Worm (Caenorhabditis elegans) whole organism, L2 larva: ENCODE results near the gene mog-3.

Experiments
- C34F6.9 ChIP-seq: fragments of 150-350 bp; optimal IDR thresholded peaks from 2 replicates; lab custom pipeline; 2014; ENCODE audit warnings: missing biosample characterization, missing genetic modification characterization
- aly-2 ChIP-seq: fragments of 150-350 bp; optimal IDR thresholded peaks from 2 replicates; lab custom pipeline; 2014; ENCODE audit warnings: missing biosample characterization, missing genetic modification characterization
- ceh-82 ChIP-seq: fragments of 150-350 bp; optimal IDR thresholded peaks from 2 replicates; lab custom pipeline; 2014; ENCODE audit warnings: missing biosample characterization, missing genetic modification characterization
- dmd-4 ChIP-seq: sonication (generic microtip); optimal IDR thresholded peaks from 2 replicates; lab custom pipeline; 2017; ENCODE audit warnings: missing biosample characterization, missing genetic modification characterization
- lin-39 ChIP-seq: fragments of 150-350 bp; optimal IDR thresholded peaks from 2 replicates; lab custom pipeline; 2014; ENCODE audit warnings: missing biosample characterization, missing genetic modification reagents, missing genetic modification characterization
- nhr-237 ChIP-seq: fragments of 150-350 bp; optimal IDR thresholded peaks from 2 replicates; lab custom pipeline; 2014; ENCODE audit warnings: missing biosample characterization, missing genetic modification characterization
- snpc-4 ChIP-seq: fragments of 150-350 bp; optimal IDR thresholded peaks from 2 replicates; lab custom pipeline; 2014; ENCODE audit warnings: missing biosample characterization, missing genetic modification characterization
- unc-39 ChIP-seq: fragments of 150-350 bp; optimal IDR thresholded peaks from 2 replicates; lab custom pipeline; 2014; ENCODE audit warnings: missing biosample characterization, missing genetic modification characterization
- unc-62 ChIP-seq: fragments of 150-350 bp; optimal IDR thresholded peaks from 2 replicates; lab custom pipeline; 2014; ENCODE audit warnings: missing biosample characterization, missing genetic modification reagents, missing genetic modification characterization
- ztf-11 ChIP-seq: sonication (generic microtip); optimal IDR thresholded peaks from 2 replicates; lab custom pipeline; 2017; ENCODE audit warnings: missing biosample characterization, missing genetic modification characterization

ce11 chrIII:5321661-5322060 lies 13.3 kb downstream of the mog-3 start, which contains the start of gene F52C9.3:
- no peak for TF ChIP-seq nhr-237 (tag; lab: Kevin White, UChicago)
- TF ChIP-seq ceh-82: no peak
- no peak for TF ChIP-seq unc-39 (tag; lab: Kevin White, UChicago)
- TF ChIP-seq dmd-4 (tag; lab: Kevin White, UChicago): no peak
- no peak for TF ChIP-seq unc-62 (GFP tag; lab: Kevin White, UChicago)
- TF ChIP-seq ztf-11 (tag; lab: Kevin White, UChicago): no peak
- TF ChIP-seq C34F6.9 (tag; lab: Kevin White, UChicago): no peak
- TF ChIP-seq snpc-4 (tag; lab: Kevin White, UChicago): no peak
- no peak for TF ChIP-seq lin-39 (tag; lab: Kevin White, UChicago)
- TF ChIP-seq aly-2: no peak
